Worm (Caenorhabditis elegans): ENCODE measurements around the gene col-93.

Gene col-93

DNA sequence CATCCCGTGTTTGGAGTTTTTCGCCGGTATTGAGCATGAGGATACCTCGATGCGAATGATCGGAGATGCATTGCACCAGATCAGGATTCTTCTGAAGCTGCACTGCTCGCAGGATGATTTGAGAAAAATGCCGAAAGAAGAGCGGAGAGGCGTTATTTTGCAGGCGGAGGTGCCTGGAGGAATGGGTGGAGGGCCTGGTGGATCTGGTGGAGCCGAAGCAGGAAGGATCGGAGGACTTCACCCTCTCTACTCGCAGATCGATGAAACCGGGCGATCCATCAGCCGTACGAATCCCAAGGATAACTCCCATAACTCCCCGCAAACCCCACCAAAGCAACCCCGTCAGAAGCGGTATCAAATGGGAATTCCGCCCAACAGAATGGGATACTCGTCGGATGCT lies 46.2 kb downstream of the col-93 start:
- TF ChIP-seq hmbx-1 (tag; optimal IDR thresholded peaks at IDR 0.05) (no peak), pes-1 (GFP tag; IDR thresholded peaks at IDR 0.05) (no peak), tbx-37 (GFP tag; conservative IDR thresholded peaks at IDR 0.05) (no peak), F13C5.2 (tag; optimal IDR thresholded peaks at IDR 0.05) (no peak), B0310.2 (tag; optimal IDR thresholded peaks at IDR 0.05) (no peak)

DNA sequence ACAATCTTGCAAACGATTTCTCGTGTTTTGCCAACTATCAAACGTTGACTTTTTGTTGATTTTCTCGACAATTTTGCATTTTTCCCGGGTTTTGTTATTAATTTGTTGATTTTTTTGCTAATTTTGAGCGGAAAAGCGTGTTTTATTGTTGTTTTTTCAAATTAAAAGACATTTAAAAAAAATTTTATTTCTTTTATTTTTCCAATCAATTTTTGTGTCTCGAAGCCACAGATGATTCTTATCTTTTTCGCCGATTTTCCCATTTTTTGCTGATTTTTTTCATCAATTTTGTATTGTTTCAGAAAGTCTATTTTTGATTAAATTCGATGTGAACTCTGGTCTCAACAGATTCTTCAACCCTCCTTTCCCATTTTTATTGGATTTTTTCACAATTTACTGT lies 49.5 kb downstream of the col-93 start, which contains the start of gene rle-1:
TSS of gene rle-1 (plus strand) at position 301 of the 400 bp plus-strand sequence.
- TF ChIP-seq tbx-11 (GFP tag; IDR thresholded peaks at IDR 0.05), result no peak

All from whole organism, early embryonic.